Worm (Caenorhabditis elegans) whole organism, late embryonic: ENCODE results near the gene F56A8.3.

ENCODE experiments used
- C08G9.2 ChIP-seq: sonication (generic microtip); optimal IDR thresholded peaks from 2 replicates; lab custom pipeline; 2016; ENCODE audit warnings: mild to moderate bottlenecking, missing genetic modification characterization, moderate library complexity, missing compliant biosample characterization
- C38D4.7 ChIP-seq: fragments of 200-800 bp; sonication (Bioruptor generic); optimal IDR thresholded peaks from 2 replicates; lab custom pipeline; 2018; ENCODE audit warnings: mild to moderate bottlenecking, missing genetic modification characterization, moderate library complexity, missing compliant biosample characterization
- K02D7.2 ChIP-seq: sonication (generic microtip); optimal IDR thresholded peaks from 2 replicates; lab custom pipeline; 2017; ENCODE audit warnings: mild to moderate bottlenecking, missing genetic modification characterization, missing compliant biosample characterization
- T23F11.4 ChIP-seq: fragments of 200-800 bp; sonication (Bioruptor generic); optimal IDR thresholded peaks from 2 replicates; lab custom pipeline; 2018; ENCODE audit warnings: mild to moderate bottlenecking, missing genetic modification characterization, missing compliant biosample characterization
- ahr-1 ChIP-seq: sonication (generic microtip); optimal IDR thresholded peaks from 2 replicates; lab custom pipeline; 2016; ENCODE audit warnings: missing genetic modification characterization, missing compliant biosample characterization
- ceh-14 ChIP-seq: sonication (generic microtip); optimal IDR thresholded peaks from 2 replicates; lab custom pipeline; 2016; ENCODE audit warnings: missing genotype, missing genetic modification characterization, missing compliant biosample characterization
- ceh-18 ChIP-seq: sonication (generic microtip); optimal IDR thresholded peaks from 2 replicates; lab custom pipeline; 2016; ENCODE audit warnings: missing genetic modification characterization, missing compliant biosample characterization
- ceh-2 ChIP-seq: sonication (generic microtip); optimal IDR thresholded peaks from 2 replicates; lab custom pipeline; 2016; ENCODE audit warnings: missing genotype, missing genetic modification characterization, missing compliant biosample characterization
- ceh-22 ChIP-seq: sonication (generic microtip); optimal IDR thresholded peaks from 2 replicates; lab custom pipeline; 2017; ENCODE audit warnings: missing biosample characterization, missing genetic modification characterization
- ceh-24 ChIP-seq: sonication (generic microtip); optimal IDR thresholded peaks from 2 replicates; lab custom pipeline; 2016; ENCODE audit warnings: mild to moderate bottlenecking, missing genetic modification characterization, missing compliant biosample characterization
- ceh-9 ChIP-seq: sonication (generic microtip); optimal IDR thresholded peaks from 2 replicates; lab custom pipeline; 2016; ENCODE audit warnings: mild to moderate bottlenecking, missing genetic modification characterization, inconsistent platforms, missing compliant biosample characterization
- dmd-4 ChIP-seq: sonication (generic microtip); optimal IDR thresholded peaks from 2 replicates; lab custom pipeline; 2016; ENCODE audit warnings: borderline replicate concordance, missing genetic modification characterization, missing compliant biosample characterization
- dve-1 ChIP-seq: sonication (generic microtip); optimal IDR thresholded peaks from 2 replicates; lab custom pipeline; 2017; ENCODE audit warnings: antibody characterized with exemption, mild to moderate bottlenecking, missing genetic modification characterization, missing compliant biosample characterization
- elt-2 ChIP-seq: sonication (generic microtip); optimal IDR thresholded peaks from 2 replicates; lab custom pipeline; 2016; ENCODE audit warnings: missing genetic modification reagents, missing genetic modification characterization, missing compliant biosample characterization
- ets-4 ChIP-seq: sonication (generic microtip); optimal IDR thresholded peaks from 2 replicates; lab custom pipeline; 2016; ENCODE audit warnings: missing genetic modification characterization, missing compliant biosample characterization
- eyg-1 ChIP-seq: sonication (generic microtip); optimal IDR thresholded peaks from 2 replicates; lab custom pipeline; 2016; ENCODE audit warnings: missing genotype, missing genetic modification characterization, missing compliant biosample characterization
- fkh-10 ChIP-seq: fragments of 150-350 bp; optimal IDR thresholded peaks from 2 replicates; lab custom pipeline; 2014; ENCODE audit warnings: missing biosample characterization, missing genetic modification reagents, missing genetic modification characterization
- gmeb-2 ChIP-seq: sonication (generic microtip); optimal IDR thresholded peaks from 2 replicates; lab custom pipeline; 2016; ENCODE audit warnings: missing genetic modification characterization, inconsistent platforms, missing compliant biosample characterization
- hlh-13 ChIP-seq: fragments of 200-800 bp; sonication (Bioruptor generic); optimal IDR thresholded peaks from 2 replicates; lab custom pipeline; 2018; ENCODE audit warnings: mild to moderate bottlenecking, missing genetic modification characterization, missing compliant biosample characterization
- hlh-15 ChIP-seq: sonication (generic microtip); optimal IDR thresholded peaks from 2 replicates; lab custom pipeline; 2016; ENCODE audit warnings: missing genetic modification characterization, missing compliant biosample characterization
- hlh-30 ChIP-seq: sonication (generic microtip); optimal IDR thresholded peaks from 2 replicates; lab custom pipeline; 2017; ENCODE audit warnings: antibody characterized with exemption, missing genetic modification characterization, missing compliant biosample characterization; ENCODE audit not compliant: insufficient read depth
- hlh-6 ChIP-seq: sonication (generic microtip); optimal IDR thresholded peaks from 2 replicates; lab custom pipeline; 2016; ENCODE audit warnings: missing genotype, missing genetic modification characterization, missing compliant biosample characterization
- hlh-8 ChIP-seq: sonication (generic microtip); optimal IDR thresholded peaks from 2 replicates; lab custom pipeline; 2016; ENCODE audit warnings: missing genotype, missing genetic modification characterization, missing compliant biosample characterization
- lim-6 ChIP-seq: sonication (generic microtip); optimal IDR thresholded peaks from 2 replicates; lab custom pipeline; 2016; ENCODE audit warnings: missing genetic modification characterization, missing compliant biosample characterization
- lin-11 ChIP-seq: fragments of 200-800 bp; sonication (Bioruptor generic); optimal IDR thresholded peaks from 2 replicates; lab custom pipeline; 2018; ENCODE audit warnings: mild to moderate bottlenecking, missing genetic modification characterization, missing compliant biosample characterization
- madf-2 ChIP-seq: sonication (generic microtip); optimal IDR thresholded peaks from 2 replicates; lab custom pipeline; 2017; ENCODE audit warnings: missing genetic modification characterization, missing compliant biosample characterization
- mec-3 ChIP-seq: sonication (generic microtip); optimal IDR thresholded peaks from 2 replicates; lab custom pipeline; 2016; ENCODE audit warnings: borderline replicate concordance, missing genetic modification characterization, missing compliant biosample characterization
- nfya-1 ChIP-seq: sonication (generic microtip); optimal IDR thresholded peaks from 2 replicates; lab custom pipeline; 2017; ENCODE audit warnings: missing genetic modification characterization, mild to moderate bottlenecking, missing compliant biosample characterization, antibody characterized with exemption, moderate library complexity
- nhr-11 ChIP-seq: fragments of 150-350 bp; optimal IDR thresholded peaks from 2 replicates; lab custom pipeline; 2014; ENCODE audit warnings: missing biosample characterization, missing genetic modification characterization
- odd-2 ChIP-seq: sonication (generic microtip); optimal IDR thresholded peaks from 2 replicates; lab custom pipeline; 2017; ENCODE audit warnings: antibody characterized with exemption, mild to moderate bottlenecking, missing genetic modification characterization, missing compliant biosample characterization
- pag-3 ChIP-seq: sonication (generic microtip); optimal IDR thresholded peaks from 2 replicates; lab custom pipeline; 2016; ENCODE audit warnings: missing compliant biosample characterization, missing genetic modification characterization, borderline replicate concordance
- pat-9 ChIP-seq: fragments of 200-800 bp; sonication (Bioruptor generic); optimal IDR thresholded peaks from 2 replicates; lab custom pipeline; 2018; ENCODE audit warnings: mild to moderate bottlenecking, missing genetic modification characterization, moderate library complexity, missing compliant biosample characterization
- pax-1 ChIP-seq: fragments of 150-350 bp; optimal IDR thresholded peaks from 2 replicates; lab custom pipeline; 2014; ENCODE audit warnings: missing biosample characterization, missing genetic modification characterization
- pha-4 ChIP-seq: fragments of 150-350 bp; optimal IDR thresholded peaks from 2 replicates; lab custom pipeline; 2018; ENCODE audit warnings: missing biosample characterization, missing genetic modification reagents, missing genetic modification characterization
- pqm-1 ChIP-seq: sonication (generic microtip); optimal IDR thresholded peaks from 2 replicates; lab custom pipeline; 2016; ENCODE audit warnings: missing genetic modification characterization, missing compliant biosample characterization
- rnt-1 ChIP-seq: sonication (generic microtip); optimal IDR thresholded peaks from 2 replicates; lab custom pipeline; 2016; ENCODE audit warnings: missing genetic modification characterization, missing compliant biosample characterization
- sdc-2 ChIP-seq: sonication (generic microtip); optimal IDR thresholded peaks from 2 replicates; lab custom pipeline; 2016; ENCODE audit warnings: missing genotype, missing genetic modification characterization, missing compliant biosample characterization
- sox-2 ChIP-seq: fragments of 200-800 bp; sonication (Bioruptor generic); IDR thresholded peaks from 2 replicates; pipeline ENCODE4 v1.3.6; 2022; ENCODE audit warnings: missing genetic modification reagents, missing genetic modification characterization, missing compliant biosample characterization
- sox-4 ChIP-seq: sonication (generic microtip); optimal IDR thresholded peaks from 2 replicates; lab custom pipeline; 2017; ENCODE audit warnings: mild to moderate bottlenecking, missing genetic modification characterization, inconsistent platforms, missing compliant biosample characterization
- tbx-2 ChIP-seq: sonication (generic microtip); optimal IDR thresholded peaks from 2 replicates; lab custom pipeline; 2016; ENCODE audit warnings: missing genetic modification characterization, missing compliant biosample characterization
- tbx-7 ChIP-seq: sonication (generic microtip); optimal IDR thresholded peaks from 2 replicates; lab custom pipeline; 2016; ENCODE audit warnings: missing genotype, missing genetic modification characterization, missing compliant biosample characterization
- unc-3 ChIP-seq, 2 experiments: fragments of 200-800 bp in 1 of 2; sonication (Bioruptor generic) in 1 of 2; sonication (generic microtip) in 1 of 2; conservative IDR thresholded peaks in 1 of 2; optimal IDR thresholded peaks in 1 of 2; 2 replicates each; pipeline versions ENCODE4 v1.3.6 to Lab custom; 2016 to 2022; ENCODE audit warnings: missing compliant biosample characterization in 2 of 2, missing genetic modification characterization in 2 of 2, missing genetic modification reagents in 1 of 2
- unc-42 ChIP-seq: sonication (generic microtip); optimal IDR thresholded peaks from 2 replicates; lab custom pipeline; 2016; ENCODE audit warnings: missing genotype, missing genetic modification characterization, missing compliant biosample characterization
- unc-86 ChIP-seq: sonication (generic microtip); optimal IDR thresholded peaks from 2 replicates; lab custom pipeline; 2016; ENCODE audit warnings: missing genetic modification characterization, missing compliant biosample characterization
- zip-5 ChIP-seq: sonication (generic microtip); optimal IDR thresholded peaks from 2 replicates; lab custom pipeline; 2016; ENCODE audit warnings: missing genetic modification characterization, missing compliant biosample characterization

F56A8.3 gene

DNA sequence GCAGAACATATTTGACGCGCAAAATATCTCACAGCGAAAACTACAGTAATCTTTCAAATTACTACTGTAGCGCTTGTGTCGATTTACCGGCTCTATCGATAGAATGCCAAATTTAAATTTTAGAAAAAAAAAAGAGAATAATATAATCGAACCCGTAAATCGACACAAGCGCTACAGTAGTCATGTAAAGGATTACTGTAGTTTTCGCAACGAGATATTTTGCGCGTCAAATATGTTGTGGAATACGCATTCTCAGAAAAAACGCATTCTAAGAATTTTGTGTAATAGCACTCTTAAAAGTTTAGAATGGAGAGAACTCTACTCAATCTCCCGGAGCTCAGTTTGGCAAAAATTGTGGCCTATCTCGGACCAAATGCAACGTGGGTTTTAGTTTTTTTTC, 8.9 kb downstream of the F56A8.3 start, which contains the start of gene F56A8.5:
Gene F56A8.5, plus strand, starts transcription at position 301 of the 400 bp plus-strand sequence.
- TF ChIP-seq rnt-1 (tag; lab: Kevin White, UChicago) (no peak), ets-4 (tag; lab: Kevin White, UChicago) (no peak), ahr-1 (tag; lab: Kevin White, UChicago) (no peak), unc-42 (tag; lab: Kevin White, UChicago) (no peak), ceh-24 (tag; lab: Kevin White, UChicago) (no peak), zip-5 (tag; lab: Kevin White, UChicago) (no peak), hlh-30 (tag; lab: Kevin White, UChicago) (no peak), pat-9 (tag; lab: Kevin White, UChicago) (no peak)
- TF ChIP-seq, all 69 proteins: peak for 0

DNA sequence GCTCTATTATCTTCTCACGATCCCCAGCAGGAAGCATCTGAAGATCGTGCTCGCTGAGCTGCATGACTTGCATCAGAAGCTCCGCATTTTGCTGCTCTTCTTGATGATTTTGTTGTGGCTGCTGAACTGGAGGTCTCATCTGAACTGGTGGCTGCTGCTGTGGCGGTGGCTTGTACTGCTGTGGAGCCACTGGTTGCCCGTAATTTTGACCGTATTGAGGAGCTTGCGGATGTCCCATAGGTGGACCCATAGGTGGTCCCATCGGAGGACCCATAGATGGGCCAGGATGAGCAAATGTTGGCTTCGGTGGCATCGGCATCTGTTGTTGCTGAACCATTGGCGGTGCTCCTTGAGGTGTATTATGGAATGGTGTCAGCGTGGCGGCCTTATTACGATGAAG, 10.4 kb downstream of the F56A8.3 start:
- TF ChIP-seq dmd-4 (tag; lab: Kevin White, UChicago), result no peak
- no peak for TF ChIP-seq hlh-30 (tag; lab: Kevin White, UChicago)
- no peak for TF ChIP-seq hlh-8 (tag; lab: Kevin White, UChicago)
- no peak for TF ChIP-seq K02D7.2 (tag; lab: Kevin White, UChicago)
- TF ChIP-seq pqm-1, result no peak
- no peak for TF ChIP-seq tbx-7 (tag; lab: Kevin White, UChicago)
- TF ChIP-seq, all 69 proteins: peak for 0

DNA sequence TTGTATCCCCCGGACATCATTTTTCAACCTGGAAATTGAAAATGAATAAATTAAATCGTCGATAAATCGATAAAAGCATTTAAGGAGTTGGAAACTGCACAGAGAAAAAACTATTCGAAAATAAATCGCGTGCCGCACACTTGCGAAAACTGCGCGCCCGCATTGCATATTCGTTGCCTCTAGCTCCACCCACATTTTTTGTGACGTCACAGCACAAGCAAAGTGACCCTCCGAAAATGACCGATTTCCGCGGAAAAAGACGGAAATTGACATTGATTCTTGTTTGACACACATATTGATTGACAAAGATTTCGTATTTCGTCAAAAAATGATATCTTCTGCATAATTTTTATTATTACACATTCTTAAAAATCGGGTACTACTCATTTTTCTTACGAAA, 12.2 kb downstream of the F56A8.3 start, which contains the start of gene cpf-2:
Gene cpf-2, minus strand, starts transcription at position 28 of the 400 bp plus-strand sequence.
- TF ChIP-seq elt-2 (tag; lab: Kevin White, UChicago), result peak; percentile 77
- TF ChIP-seq T23F11.4 (GFP tag; lab: Kevin White, UChicago), result peak; percentile 55
- TF ChIP-seq C38D4.7 (GFP tag; lab: Kevin White, UChicago), result peak; percentile 52
- TF ChIP-seq ceh-22, result no peak
- peak; percentile 72 for TF ChIP-seq ahr-1 (tag; lab: Kevin White, UChicago)
- TF ChIP-seq pag-3 (tag; lab: Kevin White, UChicago), result no peak
- TF ChIP-seq nfya-1 (tag; lab: Kevin White, UChicago), result peak; percentile 69
- peak; percentile 16 for TF ChIP-seq sox-4 (tag; lab: Kevin White, UChicago)
- no peak for TF ChIP-seq ceh-9
- no peak for TF ChIP-seq pha-4 (tag; lab: Kevin White, UChicago)
- peak; percentile 65 for TF ChIP-seq unc-86 (tag; lab: Kevin White, UChicago)
- no peak for TF ChIP-seq eyg-1
- TF ChIP-seq C08G9.2 (tag; lab: Kevin White, UChicago), result peak; percentile 80
- TF ChIP-seq rnt-1 (tag; lab: Kevin White, UChicago), result peak; percentile 70
- no peak for TF ChIP-seq hlh-13 (GFP tag; lab: Kevin White, UChicago)
- TF ChIP-seq dmd-4 (tag; lab: Kevin White, UChicago), result no peak
- TF ChIP-seq hlh-30 (tag; lab: Kevin White, UChicago), result peak; percentile 10
- peak; percentile 40 for TF ChIP-seq ceh-18
- peak; percentile 47 for TF ChIP-seq hlh-15 (tag; lab: Kevin White, UChicago)
- TF ChIP-seq mec-3 (tag; lab: Kevin White, UChicago), result no peak
- peak; percentile 26 for TF ChIP-seq lin-11 (tag; lab: Kevin White, UChicago)
- TF ChIP-seq pqm-1, result no peak
- peak; percentile 13 for TF ChIP-seq tbx-7 (tag; lab: Kevin White, UChicago)
- TF ChIP-seq unc-3 (GFP tag; conservative IDR thresholded peaks at IDR 0.05; lab: Robert Waterston, UW), result peak; percentile 54; the same call in 1 of the 2 replicates
- TF ChIP-seq unc-3 (tag; optimal IDR thresholded peaks at IDR 0.05; lab: Kevin White, UChicago), result peak; percentile 52
- no peak for TF ChIP-seq fkh-10 (GFP tag; lab: Kevin White, UChicago)
- TF ChIP-seq zip-5 (tag; lab: Kevin White, UChicago), result peak; percentile 46
- TF ChIP-seq madf-2 (tag; lab: Kevin White, UChicago), result peak; percentile 56
- TF ChIP-seq sdc-2 (tag; lab: Kevin White, UChicago), result peak; percentile 31
- no peak for TF ChIP-seq ets-4 (tag; lab: Kevin White, UChicago)
- TF ChIP-seq lim-6 (tag; lab: Kevin White, UChicago), result peak; percentile 38
- peak; percentile 75 for TF ChIP-seq tbx-2 (tag; lab: Kevin White, UChicago)
- TF ChIP-seq nhr-11 (tag; lab: Kevin White, UChicago), result no peak
- peak; percentile 42 for TF ChIP-seq odd-2 (tag; lab: Kevin White, UChicago)
- peak; percentile 7 for TF ChIP-seq hlh-8 (tag; lab: Kevin White, UChicago)
- no peak for TF ChIP-seq dve-1 (tag; lab: Kevin White, UChicago)
- TF ChIP-seq hlh-6 (tag; lab: Kevin White, UChicago), result peak; percentile 55
- TF ChIP-seq sox-2 (GFP tag; lab: Robert Waterston, UW), result no peak
- TF ChIP-seq ceh-2 (tag; lab: Kevin White, UChicago), result peak; percentile 67
- TF ChIP-seq gmeb-2, result peak; percentile 41
- TF ChIP-seq ceh-14, result peak; percentile 54
- no peak for TF ChIP-seq pax-1 (tag; lab: Kevin White, UChicago)
- TF ChIP-seq K02D7.2 (tag; lab: Kevin White, UChicago), result peak; percentile 79
